Fruit fly (Drosophila melanogaster): ENCODE results near the gene Alp12.

The Alp12 gene

dm6 chr2L:19397617-19398316, 26.1 kb upstream of the Alp12 start (continued):
- no peak for TF ChIP-seq CG2202 (tag; optimal IDR thresholded peaks at IDR 0.05)
- peak; percentile 2 for TF ChIP-seq CG18262 (tag; optimal IDR thresholded peaks at IDR 0.05)
- TF ChIP-seq chm (GFP tag; IDR thresholded peaks at IDR 0.05) = no peak
- no peak for TF ChIP-seq br (optimal IDR thresholded peaks at IDR 0.05)
- TF ChIP-seq Opbp (GFP tag; IDR thresholded peaks at IDR 0.05; ENCODE audit: partially characterized antibody) = no peak
- TF ChIP-seq NFAT (GFP tag; IDR thresholded peaks at IDR 0.05) = no peak
- TF ChIP-seq CG11085 (GFP tag; IDR thresholded peaks at IDR 0.05) = no peak
- no peak for TF ChIP-seq CG17328 (GFP tag; IDR thresholded peaks at IDR 0.05)
- no peak for TF ChIP-seq ac (GFP tag; optimal IDR thresholded peaks at IDR 0.05)
- TF ChIP-seq tx (GFP tag; optimal IDR thresholded peaks at IDR 0.05) = no peak
- no peak for TF ChIP-seq odd (GFP tag; optimal IDR thresholded peaks at IDR 0.05)
- TF ChIP-seq tll (GFP tag; optimal IDR thresholded peaks at IDR 0.05) = no peak
- no peak for TF ChIP-seq C15 (GFP tag; IDR thresholded peaks at IDR 0.05)
- TF ChIP-seq mam (GFP tag; optimal IDR thresholded peaks at IDR 0.05) = peak; percentile 46
- TF ChIP-seq caup (GFP tag; optimal IDR thresholded peaks at IDR 0.05; ENCODE audit: severe bottlenecking) = no peak
- TF ChIP-seq CG5180 (GFP tag; optimal IDR thresholded peaks at IDR 0.05) = no peak
- no peak for TF ChIP-seq CG10147 (GFP tag; optimal IDR thresholded peaks at IDR 0.05)
- no peak for TF ChIP-seq CG4820 (GFP tag; optimal IDR thresholded peaks at IDR 0.05)
- no peak for TF ChIP-seq CG10543 (GFP tag; optimal IDR thresholded peaks at IDR 0.05)
- no peak for TF ChIP-seq CG15073 (GFP tag; optimal IDR thresholded peaks at IDR 0.05)
- TF ChIP-seq HLH3B (GFP tag; IDR thresholded peaks at IDR 0.05) = no peak
- TF ChIP-seq ap (GFP tag; IDR thresholded peaks at IDR 0.05) = no peak
- TF ChIP-seq CG17912 (GFP tag; optimal IDR thresholded peaks at IDR 0.05) = no peak
- peak; percentile 64 for TF ChIP-seq CG11504 (tag; optimal IDR thresholded peaks at IDR 0.05)
- no peak for TF ChIP-seq CG4854 (GFP tag; optimal IDR thresholded peaks at IDR 0.05)
- TF ChIP-seq CG14050 (GFP tag; IDR thresholded peaks at IDR 0.05) = no peak
- TF ChIP-seq CG5245 (GFP tag; optimal IDR thresholded peaks at IDR 0.05) = no peak
- TF ChIP-seq CG32772 (GFP tag; IDR thresholded peaks at IDR 0.05) = no peak
- peak; percentile 44 for TF ChIP-seq sens (GFP tag)
- TF ChIP-seq stwl (tag; optimal IDR thresholded peaks at IDR 0.05) = no peak
- TF ChIP-seq en (GFP tag; optimal IDR thresholded peaks at IDR 0.05) = no peak
- no peak for TF ChIP-seq CG6765 (GFP tag; optimal IDR thresholded peaks at IDR 0.05)
- no peak for TF ChIP-seq CG31365 (tag; optimal IDR thresholded peaks at IDR 0.05)
- TF ChIP-seq unc-4 (GFP tag; IDR thresholded peaks at IDR 0.05; ENCODE audit: partially characterized antibody) = no peak
- no peak for TF ChIP-seq CHES-1-like (GFP tag; optimal IDR thresholded peaks at IDR 0.05)
- peak; percentile 17 for TF ChIP-seq Deaf1 (tag; optimal IDR thresholded peaks at IDR 0.05)
- TF ChIP-seq CG3726 (GFP tag; IDR thresholded peaks at IDR 0.05) = no peak
- no peak for TF ChIP-seq Ets65A (GFP tag)
- TF ChIP-seq CG8281 (tag; optimal IDR thresholded peaks at IDR 0.05) = no peak
- TF ChIP-seq CG15269 (tag; optimal IDR thresholded peaks at IDR 0.05) = peak; percentile 42
- no peak for TF ChIP-seq CG12071 (GFP tag; optimal IDR thresholded peaks at IDR 0.05)
- TF ChIP-seq hkb (optimal IDR thresholded peaks at IDR 0.05) = no peak
- TF ChIP-seq hkb (GFP tag; IDR thresholded peaks at IDR 0.05) = no peak
- peak; percentile 8 for TF ChIP-seq chn (GFP tag; optimal IDR thresholded peaks at IDR 0.05)
- TF ChIP-seq hbn (GFP tag; IDR thresholded peaks at IDR 0.05; ENCODE audit: partially characterized antibody) = no peak
- TF ChIP-seq nom (GFP tag; optimal IDR thresholded peaks at IDR 0.05) = no peak
- TF ChIP-seq Mrtf (GFP tag; IDR thresholded peaks at IDR 0.05) = no peak
- no peak for TF ChIP-seq CG18476 (GFP tag; optimal IDR thresholded peaks at IDR 0.05)
- peak; percentile 3 for TF ChIP-seq CG6254 (GFP tag; optimal IDR thresholded peaks at IDR 0.05)
- no peak for TF ChIP-seq CG1233 (GFP tag; optimal IDR thresholded peaks at IDR 0.05)
- TF ChIP-seq gcm2 (GFP tag; optimal IDR thresholded peaks at IDR 0.05) = no peak

Measured in whole organism, embryonic.